Worm (Caenorhabditis elegans): ENCODE measurements around the gene dct-14.

dct-14 gene

ce11 chrV:20497537-20497936 is 2.8 kb downstream of the dct-14 start (continued):
- TF ChIP-seq cebp-2 (GFP tag; IDR thresholded peaks at IDR 0.05) (peak; percentile 42; the same call in 1 of the 2 replicates), ekl-4 (GFP tag; IDR thresholded peaks at IDR 0.05) (peak; percentile 43; the same call in 1 of the 2 replicates), unc-130 (GFP tag; optimal IDR thresholded peaks at IDR 0.05) (no peak), attf-3 (GFP tag; conservative IDR thresholded peaks at IDR 0.05) (no peak), atf-7 (tag; optimal IDR thresholded peaks at IDR 0.05) (peak; percentile 80), madf-3 (GFP tag; IDR thresholded peaks at IDR 0.05) (0 out of 2 replicates have a peak, but pooled peaks have one; percentile 51), tbp1 (GFP tag; optimal IDR thresholded peaks at IDR 0.05) (peak; percentile 45), nhr-179 (tag; optimal IDR thresholded peaks at IDR 0.05) (peak; percentile 4), madf-6 (GFP tag; IDR thresholded peaks at IDR 0.05) (peak; percentile 67), dpl-1 (GFP tag; optimal IDR thresholded peaks at IDR 0.05) (no peak), F49E8.2 (tag; optimal IDR thresholded peaks at IDR 0.05; ENCODE audit: insufficient read depth) (no peak), B0261.1 (tag; optimal IDR thresholded peaks at IDR 0.05) (no peak), aptf-2 (GFP tag; conservative IDR thresholded peaks at IDR 0.05) (no peak), ceh-58 (GFP tag; IDR thresholded peaks at IDR 0.05) (no peak), let-526 (GFP tag; IDR thresholded peaks at IDR 0.05) (0 out of 2 replicates have a peak, but pooled peaks have one; percentile 31), let-607 (tag; optimal IDR thresholded peaks at IDR 0.05) (peak in 1 of 2 experiments; percentile 72), mxl-1 (tag; optimal IDR thresholded peaks at IDR 0.05) (no peak), mcd-1 (GFP tag; IDR thresholded peaks at IDR 0.05) (no peak), B0336.3 (GFP tag; IDR thresholded peaks at IDR 0.05) (peak; percentile 89), snpc-4 (GFP tag; optimal IDR thresholded peaks at IDR 0.05) (no peak), snpc-4 (tag; optimal IDR thresholded peaks at IDR 0.05) (peak in 1 of 4 experiments; percentile 23), athp-1 (tag; optimal IDR thresholded peaks at IDR 0.05) (peak; percentile 21), hlh-26 (GFP tag; conservative IDR thresholded peaks at IDR 0.05) (no peak), efl-1 (GFP tag; optimal IDR thresholded peaks at IDR 0.05) (peak; percentile 53), cebp-1 (GFP tag; IDR thresholded peaks at IDR 0.05) (no peak), cebp-1 (tag; optimal IDR thresholded peaks at IDR 0.05) (peak; percentile 61), nhr-80 (tag; optimal IDR thresholded peaks at IDR 0.05) (peak; percentile 61), ama-1 (optimal IDR thresholded peaks at IDR 0.05) (no peak), ama-1 (GFP tag; optimal IDR thresholded peaks at IDR 0.05) (no peak), madf-10 (tag; optimal IDR thresholded peaks at IDR 0.05) (peak; percentile 49), hmg-1.2 (GFP tag; IDR thresholded peaks at IDR 0.05) (no peak; the same call in 1 of the 2 replicates), ets-4 (GFP tag; optimal IDR thresholded peaks at IDR 0.05) (no peak), him-1 (tag; optimal IDR thresholded peaks at IDR 0.05) (no peak)

- no peak for TF ChIP-seq madf-8 (GFP tag; conservative IDR thresholded peaks at IDR 0.05)
- TF ChIP-seq nhr-80 (tag; optimal IDR thresholded peaks at IDR 0.05): peak; percentile 52
- TF ChIP-seq lin-40 (tag; optimal IDR thresholded peaks at IDR 0.05): peak; percentile 32
- TF ChIP-seq lin-35 (GFP tag; optimal IDR thresholded peaks at IDR 0.05): peak in 1 of 3 experiments; percentile 61
- TF ChIP-seq let-607 (tag; optimal IDR thresholded peaks at IDR 0.05): peak; percentile 48 to 79
- TF ChIP-seq D2030.7 (GFP tag; IDR thresholded peaks at IDR 0.05): peak; percentile 26; the same call in 1 of the 2 replicates
- TF ChIP-seq ets-4 (GFP tag; optimal IDR thresholded peaks at IDR 0.05): no peak
- no peak for TF ChIP-seq ztf-28 (GFP tag; IDR thresholded peaks at IDR 0.05)
Measured at ce11 chrV:20493271-20494231, 6.8 kb downstream of the dct-14 start, which contains the start of gene B0250.5. B0250.5 (plus strand) TSS chrV:20493924.
